Fruit fly (Drosophila melanogaster) whole organism, adult: ENCODE data around the gene CG31807.
A peak's percentile ranks its signal among the peaks of the same experiment; 100 is the strongest.

Experiments
- CG11617 ChIP-seq: fragments of 200-800 bp; sonication (Bioruptor generic); optimal IDR thresholded peaks from 2 replicates; lab custom pipeline; 2017; ENCODE audit warnings: mild to moderate bottlenecking, missing biosample characterization, missing genetic modification reagents, missing genetic modification characterization
- CG12768 ChIP-seq: fragments of 200-800 bp; sonication (Bioruptor generic); optimal IDR thresholded peaks from 2 replicates; lab custom pipeline; 2017; ENCODE audit warnings: missing biosample characterization, missing genetic modification characterization, mild to moderate bottlenecking, moderate library complexity, missing genetic modification reagents
- CG14711 ChIP-seq: fragments of 200-800 bp; sonication (Bioruptor generic); optimal IDR thresholded peaks from 2 replicates; lab custom pipeline; 2018; ENCODE audit warnings: missing biosample characterization, mild to moderate bottlenecking, missing genetic modification characterization, moderate library complexity
- CG1620 ChIP-seq: fragments of 200-800 bp; sonication (Bioruptor generic); optimal IDR thresholded peaks from 2 replicates; lab custom pipeline; 2016; ENCODE audit warnings: missing biosample characterization, missing genetic modification characterization
- CG33017 ChIP-seq: fragments of 200-800 bp; sonication (Bioruptor generic); optimal IDR thresholded peaks from 2 replicates; lab custom pipeline; 2018; ENCODE audit warnings: missing biosample characterization, mild to moderate bottlenecking, missing genetic modification characterization, moderate library complexity
- CG5204 ChIP-seq: fragments of 200-800 bp; sonication (Bioruptor generic); optimal IDR thresholded peaks from 2 replicates; lab custom pipeline; 2016; ENCODE audit warnings: missing biosample characterization, missing genetic modification characterization
- CG7045 ChIP-seq: fragments of 200-800 bp; sonication (Bioruptor generic); optimal IDR thresholded peaks from 2 replicates; lab custom pipeline; 2017; ENCODE audit warnings: missing biosample characterization, mild to moderate bottlenecking, missing genetic modification characterization
- CG7101 ChIP-seq: fragments of 200-800 bp; sonication (Bioruptor generic); optimal IDR thresholded peaks from 2 replicates; lab custom pipeline; 2018; ENCODE audit warnings: missing biosample characterization, mild to moderate bottlenecking, missing genetic modification characterization, moderate library complexity
- Clk ChIP-seq: fragments of 200-800 bp; sonication (Bioruptor generic); optimal IDR thresholded peaks from 2 replicates; lab custom pipeline; 2017; ENCODE audit warnings: missing biosample characterization, missing genetic modification characterization
- Crg-1 ChIP-seq: fragments of 200-800 bp; sonication (Bioruptor generic); optimal IDR thresholded peaks from 2 replicates; lab custom pipeline; 2016; ENCODE audit warnings: missing biosample characterization, missing genetic modification characterization
- Hr96 ChIP-seq: fragments of 200-800 bp; sonication (Bioruptor generic); optimal IDR thresholded peaks from 2 replicates; lab custom pipeline; 2016; ENCODE audit warnings: missing biosample characterization, missing genetic modification characterization
- Mnt ChIP-seq: fragments of 200-800 bp; sonication (Bioruptor generic); optimal IDR thresholded peaks from 2 replicates; lab custom pipeline; 2016; ENCODE audit warnings: missing biosample characterization, mild to moderate bottlenecking, missing genetic modification characterization
- bab1 ChIP-seq: fragments of 200-800 bp; sonication (Bioruptor generic); optimal IDR thresholded peaks from 3 replicates; lab custom pipeline; 2019; ENCODE audit warnings: missing biosample characterization, mild to moderate bottlenecking, missing genetic modification characterization, moderate library complexity
- cic ChIP-seq: fragments of 200-800 bp; sonication (Bioruptor generic); optimal IDR thresholded peaks from 2 replicates; lab custom pipeline; 2017; ENCODE audit warnings: missing biosample characterization, mild to moderate bottlenecking, missing genetic modification characterization, moderate library complexity
- cnc ChIP-seq, 2 experiments: fragments of >200 bp; optimal IDR thresholded peaks; 2 replicates each; lab custom pipeline; 2017
- kay ChIP-seq: fragments of 200-800 bp; sonication (Bioruptor generic); peaks from one replicate; lab custom pipeline; 2016; ENCODE audit warnings: missing biosample characterization, missing genetic modification characterization, borderline replicate concordance
- ovo ChIP-seq: fragments of 200-800 bp; sonication (Bioruptor generic); optimal IDR thresholded peaks from 2 replicates; lab custom pipeline; 2016; ENCODE audit warnings: missing biosample characterization, missing genetic modification characterization
- pad ChIP-seq: fragments of 200-800 bp; sonication (Bioruptor generic); optimal IDR thresholded peaks from 3 replicates; lab custom pipeline; 2017; ENCODE audit warnings: missing biosample characterization, missing genetic modification characterization, mild to moderate bottlenecking, moderate library complexity, missing genetic modification reagents
- tj ChIP-seq: fragments of 200-800 bp; sonication (Bioruptor generic); optimal IDR thresholded peaks from 3 replicates; lab custom pipeline; 2017; ENCODE audit warnings: missing biosample characterization, mild to moderate bottlenecking, missing genetic modification characterization, moderate library complexity
- toe ChIP-seq: fragments of 200-800 bp; sonication (Bioruptor generic); optimal IDR thresholded peaks from 2 replicates; lab custom pipeline; 2016; ENCODE audit warnings: missing biosample characterization, missing genetic modification characterization

Gene CG31807

DNA sequence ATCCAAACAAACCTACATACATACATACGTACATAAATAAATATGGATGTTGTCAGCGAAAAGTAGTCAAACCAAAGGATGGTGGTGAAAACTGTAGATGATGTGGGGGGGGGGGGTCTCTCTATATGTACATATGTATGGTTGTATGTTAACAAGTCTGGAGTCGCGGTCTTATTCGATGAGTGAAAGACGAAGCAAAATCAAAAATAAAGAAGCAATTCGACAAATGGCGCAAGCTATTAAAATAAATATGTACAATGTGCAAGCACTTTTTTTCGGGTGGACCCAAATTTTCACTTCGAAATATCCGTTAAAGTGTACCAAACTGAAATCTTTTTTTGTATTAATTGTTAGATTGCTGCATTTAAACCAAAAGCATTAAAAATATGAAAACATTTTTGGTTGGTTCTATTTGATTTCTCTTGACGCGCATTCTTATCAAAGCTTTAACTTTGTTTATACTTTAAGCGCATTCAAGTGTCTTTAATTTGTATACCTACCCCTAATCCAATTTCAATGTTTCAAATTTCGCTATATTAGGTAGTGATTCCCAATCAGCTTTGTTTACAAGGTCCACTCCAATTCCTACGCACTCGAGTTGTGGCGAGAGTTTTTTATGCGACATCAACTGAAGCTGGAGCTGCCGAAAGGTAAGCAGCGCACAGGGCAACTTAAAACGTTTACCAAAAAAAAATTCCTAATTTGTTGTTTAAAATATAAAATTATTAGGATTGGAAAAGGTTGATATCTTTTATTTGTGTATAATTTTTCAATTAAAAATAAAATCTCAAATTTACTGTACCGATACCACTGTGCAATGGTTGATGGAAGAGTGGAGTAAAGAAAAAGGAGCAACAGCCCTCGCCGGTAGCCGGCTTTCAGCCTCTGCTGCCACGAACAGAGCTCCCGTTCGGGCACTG, at the start of gene CG31807:
TSS of gene CG31807 (minus strand) at position 51 of the 920 bp plus-strand sequence.
- peak; percentile 32 for TF ChIP-seq pad (GFP tag; lab: Kevin White, UChicago)
- TF ChIP-seq cic (GFP tag; lab: Kevin White, UChicago): no peak
- no peak for TF ChIP-seq Clk (GFP tag; lab: Kevin White, UChicago)
- TF ChIP-seq cnc (optimal IDR thresholded peaks at IDR 0.05; lab: Kevin White, UChicago): no peak
- no peak for TF ChIP-seq CG5204 (GFP tag; lab: Kevin White, UChicago)
- peak; percentile 64 for TF ChIP-seq CG7101 (tag; lab: Kevin White, UChicago)
- peak; percentile 46 for TF ChIP-seq CG14711
- peak; percentile 92 for TF ChIP-seq bab1 (GFP tag; lab: Kevin White, UChicago)
- TF ChIP-seq Crg-1 (GFP tag; lab: Kevin White, UChicago): no peak
- no peak for TF ChIP-seq CG33017
- peak; percentile 74 for TF ChIP-seq tj (GFP tag; lab: Kevin White, UChicago)
- TF ChIP-seq kay (GFP tag; lab: Kevin White, UChicago): peak; percentile 6
- no peak for TF ChIP-seq Mnt
- TF ChIP-seq CG1620 (GFP tag; lab: Kevin White, UChicago): no peak
- TF ChIP-seq toe (GFP tag; lab: Kevin White, UChicago): no peak
- no peak for TF ChIP-seq CG7045 (GFP tag; lab: Kevin White, UChicago)
- TF ChIP-seq CG12768 (GFP tag; lab: Kevin White, UChicago): no peak
- TF ChIP-seq Hr96 (GFP tag; lab: Kevin White, UChicago): peak; percentile 45
- TF ChIP-seq CG11617: peak; percentile 19
- TF ChIP-seq ovo (GFP tag; lab: Kevin White, UChicago): no peak

DNA sequence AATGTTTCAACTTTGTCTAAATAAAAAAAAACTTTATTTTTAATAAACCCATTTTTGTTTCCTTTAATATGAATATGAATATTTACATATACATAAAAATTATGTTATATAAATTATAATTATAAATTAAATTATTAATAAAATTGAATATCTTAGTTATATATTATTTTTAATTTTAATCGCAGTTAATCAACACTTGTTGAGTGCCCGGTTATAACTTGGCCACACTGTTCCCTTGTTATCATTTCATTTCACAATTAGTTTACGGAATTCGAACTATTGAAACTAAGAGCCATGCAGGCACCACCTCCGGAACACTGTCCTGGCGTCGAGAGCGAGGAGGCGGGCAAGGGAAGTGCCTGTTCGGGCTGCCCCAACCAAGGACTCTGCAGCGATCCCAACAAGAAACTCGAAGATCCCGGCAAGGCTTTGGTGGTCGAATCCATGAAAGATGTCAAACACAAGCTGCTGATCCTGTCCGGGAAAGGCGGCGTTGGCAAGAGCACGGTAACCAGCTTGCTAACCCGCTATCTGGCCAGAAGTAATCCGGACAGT, 48.6 kb upstream of the CG31807 start, which contains the start of gene Nubp1:
TSS of gene Nubp1 (plus strand) at position 213 of the 555 bp plus-strand sequence.
- TF ChIP-seq Mnt: no peak
- no peak for TF ChIP-seq CG12768 (GFP tag; lab: Kevin White, UChicago)
- TF ChIP-seq bab1 (GFP tag; lab: Kevin White, UChicago): no peak
- no peak for TF ChIP-seq kay (GFP tag; lab: Kevin White, UChicago)
- TF ChIP-seq CG5204 (GFP tag; lab: Kevin White, UChicago): no peak
- no peak for TF ChIP-seq CG11617
- no peak for TF ChIP-seq pad (GFP tag; lab: Kevin White, UChicago)
- TF ChIP-seq ovo (GFP tag; lab: Kevin White, UChicago): no peak
- no peak for TF ChIP-seq cnc (optimal IDR thresholded peaks at IDR 0.05; lab: Kevin White, UChicago)
- no peak for TF ChIP-seq cic (GFP tag; lab: Kevin White, UChicago)
- TF ChIP-seq toe (GFP tag; lab: Kevin White, UChicago): no peak
- no peak for TF ChIP-seq tj (GFP tag; lab: Kevin White, UChicago)
- no peak for TF ChIP-seq CG7101 (tag; lab: Kevin White, UChicago)
- no peak for TF ChIP-seq CG33017

- TF ChIP-seq bab1 (GFP tag; lab: Kevin White, UChicago): no peak
- peak; percentile 66 to 93 for TF ChIP-seq cnc (optimal IDR thresholded peaks at IDR 0.05; lab: Kevin White, UChicago)
These were observed 48.0 kb upstream of the CG31807 start, which contains the start of gene Prosbeta4 for dm6 chr2L:16731799-16732198. TSS of gene Prosbeta4 (minus strand) at chr2L:16732133.

- TF ChIP-seq CG7101 (tag; lab: Kevin White, UChicago) (no peak), tj (GFP tag; lab: Kevin White, UChicago) (no peak), ovo (GFP tag; lab: Kevin White, UChicago) (no peak), Hr96 (GFP tag; lab: Kevin White, UChicago) (no peak), bab1 (GFP tag; lab: Kevin White, UChicago) (no peak), CG11617 (no peak), CG1620 (GFP tag; lab: Kevin White, UChicago) (no peak), CG14711 (no peak)
These were observed 47.1 kb upstream of the CG31807 start, which contains the start of gene CG17996 for dm6 chr2L:16730939-16731338. TSS of gene CG17996 (minus strand) at chr2L:16731039.

DNA sequence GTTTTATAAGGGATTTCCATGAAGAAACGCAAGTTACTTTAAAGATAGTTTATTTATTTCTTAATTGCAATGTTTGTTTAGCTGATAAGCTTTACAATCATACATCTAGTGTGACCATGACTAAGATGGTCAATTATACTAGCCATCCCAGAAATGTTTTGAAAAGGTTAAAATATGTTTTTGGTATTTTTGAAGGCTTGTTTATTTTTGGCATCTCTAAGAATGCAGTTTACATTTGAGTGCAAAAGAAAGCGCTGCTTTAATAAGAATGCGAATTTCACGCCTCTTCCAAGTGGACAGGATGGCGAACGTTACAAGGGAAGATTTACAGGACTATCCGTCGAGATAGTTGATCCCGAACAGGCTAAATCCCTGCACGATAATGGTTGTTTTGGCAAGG, 45.7 kb upstream of the CG31807 start, which contains the start of gene Tsen2:
TSS of gene Tsen2 (plus strand) at position 222 of the 400 bp plus-strand sequence.
- no peak for TF ChIP-seq CG11617
- TF ChIP-seq Mnt: peak; percentile 2
- no peak for TF ChIP-seq tj (GFP tag; lab: Kevin White, UChicago)
- no peak for TF ChIP-seq kay (GFP tag; lab: Kevin White, UChicago)
- TF ChIP-seq CG12768 (GFP tag; lab: Kevin White, UChicago): no peak
- TF ChIP-seq pad (GFP tag; lab: Kevin White, UChicago): no peak
- no peak for TF ChIP-seq Clk (GFP tag; lab: Kevin White, UChicago)

- TF ChIP-seq CG7045 (GFP tag; lab: Kevin White, UChicago): no peak
- no peak for TF ChIP-seq ovo (GFP tag; lab: Kevin White, UChicago)
- TF ChIP-seq CG7101 (tag; lab: Kevin White, UChicago): peak; percentile 50
- TF ChIP-seq Mnt: peak; percentile 75
- no peak for TF ChIP-seq cnc (optimal IDR thresholded peaks at IDR 0.05; lab: Kevin White, UChicago)
- no peak for TF ChIP-seq Hr96 (GFP tag; lab: Kevin White, UChicago)
- TF ChIP-seq cic (GFP tag; lab: Kevin White, UChicago): peak; percentile 48
- no peak for TF ChIP-seq CG5204 (GFP tag; lab: Kevin White, UChicago)
- TF ChIP-seq CG14711: no peak
- no peak for TF ChIP-seq CG11617
- TF ChIP-seq pad (GFP tag; lab: Kevin White, UChicago): peak; percentile 14
- TF ChIP-seq toe (GFP tag; lab: Kevin White, UChicago): no peak
- peak; percentile 40 for TF ChIP-seq CG33017
- peak; percentile 9 for TF ChIP-seq CG1620 (GFP tag; lab: Kevin White, UChicago)
- no peak for TF ChIP-seq kay (GFP tag; lab: Kevin White, UChicago)
- TF ChIP-seq Clk (GFP tag; lab: Kevin White, UChicago): no peak
- TF ChIP-seq CG12768 (GFP tag; lab: Kevin White, UChicago): peak; percentile 73
- TF ChIP-seq tj (GFP tag; lab: Kevin White, UChicago): peak; percentile 69
- TF ChIP-seq Crg-1 (GFP tag; lab: Kevin White, UChicago): no peak
- peak; percentile 53 for TF ChIP-seq bab1 (GFP tag; lab: Kevin White, UChicago)
These were observed 43.8 kb upstream of the CG31807 start, which contains the start of gene VhaSFD for dm6 chr2L:16727578-16728023. TSS of gene VhaSFD (minus strand) at chr2L:16727826.
